Worm (Caenorhabditis elegans): ENCODE results near the gene pah-1.

The pah-1 gene

DNA sequence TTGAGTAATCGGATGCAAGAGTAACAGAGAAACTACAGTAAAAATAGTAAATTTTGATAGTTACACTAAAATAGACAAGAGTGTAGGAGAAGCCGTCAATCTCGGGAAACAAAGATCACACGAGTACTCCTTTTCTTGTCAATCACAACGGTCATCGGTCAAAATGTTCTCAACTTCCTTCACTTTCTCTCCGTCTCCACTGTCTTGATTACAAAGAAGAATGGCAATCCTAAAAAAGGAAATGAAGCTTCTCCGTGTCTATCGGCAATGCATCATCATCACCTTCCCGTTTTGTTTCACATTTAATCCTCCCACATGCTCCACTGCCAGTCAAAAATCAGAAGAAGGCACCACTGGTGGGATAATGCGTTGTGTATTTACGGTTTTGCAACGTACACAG is 32.9 kb upstream of the pah-1 start:
- TF ChIP-seq fkh-6 (tag; optimal IDR thresholded peaks at IDR 0.05): no peak
- no peak for TF ChIP-seq che-1 (tag; optimal IDR thresholded peaks at IDR 0.05)
- TF ChIP-seq ceh-19 (GFP tag; optimal IDR thresholded peaks at IDR 0.05): no peak
- TF ChIP-seq zip-5 (tag; optimal IDR thresholded peaks at IDR 0.05): no peak
- TF ChIP-seq tbx-2 (tag; optimal IDR thresholded peaks at IDR 0.05): no peak
- no peak for TF ChIP-seq unc-55 (GFP tag; optimal IDR thresholded peaks at IDR 0.05)
- TF ChIP-seq madf-2 (tag; optimal IDR thresholded peaks at IDR 0.05): no peak
- TF ChIP-seq ceh-6 (GFP tag; optimal IDR thresholded peaks at IDR 0.05): no peak
- TF ChIP-seq hlh-30 (tag; optimal IDR thresholded peaks at IDR 0.05; ENCODE audit: insufficient read depth): no peak
- no peak for TF ChIP-seq K02D7.2 (tag; optimal IDR thresholded peaks at IDR 0.05)
- no peak for TF ChIP-seq nfya-1 (tag; optimal IDR thresholded peaks at IDR 0.05)

DNA sequence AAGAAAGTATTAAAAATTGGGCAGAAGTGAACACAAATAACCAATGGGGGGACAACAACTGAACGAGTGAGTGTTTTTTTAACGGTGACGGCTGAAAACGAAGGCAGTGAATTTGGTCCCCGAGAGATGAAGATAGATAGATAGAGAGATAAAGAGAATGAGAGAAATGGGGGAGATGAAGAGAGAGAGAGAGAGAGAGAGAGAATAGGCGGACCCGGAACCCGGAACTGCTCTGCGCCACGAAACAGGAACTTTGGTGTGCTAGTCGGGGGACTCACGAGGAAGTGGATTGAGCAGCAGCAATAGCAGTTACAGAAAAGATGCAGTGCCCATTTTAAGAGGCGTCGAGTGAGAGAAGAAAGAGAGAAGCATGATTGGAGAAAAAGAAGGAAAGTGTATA is 29.6 kb upstream of the pah-1 start:
- peak; percentile 44 for TF ChIP-seq tbx-2 (tag; optimal IDR thresholded peaks at IDR 0.05)
- no peak for TF ChIP-seq tbx-7 (tag; optimal IDR thresholded peaks at IDR 0.05)
- peak; percentile 38 for TF ChIP-seq ceh-34 (tag; optimal IDR thresholded peaks at IDR 0.05)
- TF ChIP-seq unc-86 (tag; optimal IDR thresholded peaks at IDR 0.05): no peak
- peak; percentile 77 for TF ChIP-seq unc-42 (tag; optimal IDR thresholded peaks at IDR 0.05)
- peak; percentile 8 for TF ChIP-seq nfya-1 (tag; optimal IDR thresholded peaks at IDR 0.05)
- TF ChIP-seq ceh-14 (tag; optimal IDR thresholded peaks at IDR 0.05): peak; percentile 19
- TF ChIP-seq fkh-10 (GFP tag; optimal IDR thresholded peaks at IDR 0.05): peak; percentile 9
- no peak for TF ChIP-seq pqm-1 (tag; optimal IDR thresholded peaks at IDR 0.05)
- TF ChIP-seq ceh-18 (tag; optimal IDR thresholded peaks at IDR 0.05): peak; percentile 75
- peak; percentile 23 for TF ChIP-seq ceh-31 (tag; optimal IDR thresholded peaks at IDR 0.05)
- TF ChIP-seq eyg-1 (tag; optimal IDR thresholded peaks at IDR 0.05): no peak

ce11 chrII:8795227-8795626 is 28.4 kb upstream of the pah-1 start:
- TF ChIP-seq ceh-48 (tag; optimal IDR thresholded peaks at IDR 0.05): no peak

ce11 chrII:8794072-8794471 is 27.3 kb upstream of the pah-1 start, which contains the start of gene F07H5.7:
F07H5.7 (minus strand) TSS chrII:8794172.
- no peak for TF ChIP-seq lim-6 (tag; optimal IDR thresholded peaks at IDR 0.05)
- TF ChIP-seq hlh-30 (tag; optimal IDR thresholded peaks at IDR 0.05; ENCODE audit: insufficient read depth): no peak
- no peak for TF ChIP-seq zip-5 (tag; optimal IDR thresholded peaks at IDR 0.05)
- no peak for TF ChIP-seq syd-9 (tag; optimal IDR thresholded peaks at IDR 0.05)
- no peak for TF ChIP-seq C08G9.2 (tag; optimal IDR thresholded peaks at IDR 0.05)
- no peak for TF ChIP-seq ceh-6 (GFP tag; optimal IDR thresholded peaks at IDR 0.05)
- TF ChIP-seq T23F11.4 (GFP tag; optimal IDR thresholded peaks at IDR 0.05): no peak

ce11 chrII:8792640-8793039 is 25.8 kb upstream of the pah-1 start, which contains the start of gene idpa-2:
idpa-2 (minus strand) TSS chrII:8792740.
- TF ChIP-seq ceh-14 (tag; optimal IDR thresholded peaks at IDR 0.05): no peak
- no peak for TF ChIP-seq hlh-13 (GFP tag; optimal IDR thresholded peaks at IDR 0.05)
- no peak for TF ChIP-seq syd-9 (tag; optimal IDR thresholded peaks at IDR 0.05)
- TF ChIP-seq ets-4 (tag; optimal IDR thresholded peaks at IDR 0.05): no peak
- no peak for TF ChIP-seq tbx-7 (tag; optimal IDR thresholded peaks at IDR 0.05)
- TF ChIP-seq nfya-1 (tag; optimal IDR thresholded peaks at IDR 0.05): no peak
- TF ChIP-seq ahr-1 (tag; optimal IDR thresholded peaks at IDR 0.05): no peak
- TF ChIP-seq odd-2 (tag; optimal IDR thresholded peaks at IDR 0.05): no peak

ce11 chrII:8789828-8790558 is 23.2 kb upstream of the pah-1 start, which contains the start of gene F07H5.13:
F07H5.13 (plus strand) TSS chrII:8790557.
- TF ChIP-seq odd-2 (tag; optimal IDR thresholded peaks at IDR 0.05): no peak
- 0 out of 2 replicates have a peak, but pooled peaks have one; percentile 12 for TF ChIP-seq ceh-45 (GFP tag; IDR thresholded peaks at IDR 0.05)
- no peak for TF ChIP-seq fkh-10 (GFP tag; optimal IDR thresholded peaks at IDR 0.05)
- TF ChIP-seq ets-4 (tag; optimal IDR thresholded peaks at IDR 0.05): no peak
- TF ChIP-seq elt-2 (tag; optimal IDR thresholded peaks at IDR 0.05): peak; percentile 31
- no peak for TF ChIP-seq ceh-31 (tag; optimal IDR thresholded peaks at IDR 0.05)
- TF ChIP-seq ama-1 (optimal IDR thresholded peaks at IDR 0.05): peak; percentile 75
- TF ChIP-seq syd-9 (tag; optimal IDR thresholded peaks at IDR 0.05): no peak
- TF ChIP-seq T23F11.4 (GFP tag; optimal IDR thresholded peaks at IDR 0.05): no peak
- no peak for TF ChIP-seq pha-2 (tag; optimal IDR thresholded peaks at IDR 0.05)
- TF ChIP-seq C38D4.7 (GFP tag; optimal IDR thresholded peaks at IDR 0.05): no peak
- no peak for TF ChIP-seq nhr-11 (tag; optimal IDR thresholded peaks at IDR 0.05)
- no peak for TF ChIP-seq ceh-34 (tag; optimal IDR thresholded peaks at IDR 0.05)
